Worm (Caenorhabditis elegans) whole organism, mixed stage, embryonic: Measurements from ENCODE around the gene sel-9.

Source experiments
- M03D4.4 ChIP-seq: sonication (generic microtip); optimal IDR thresholded peaks from 2 replicates; lab custom pipeline; 2017; ENCODE audit warnings: mild to moderate bottlenecking, missing genetic modification characterization, missing compliant biosample characterization
- bed-3 ChIP-seq: fragments of 200-800 bp; sonication (Bioruptor generic); optimal IDR thresholded peaks from 3 replicates; lab custom pipeline; 2018; ENCODE audit warnings: mild to moderate bottlenecking, missing genetic modification characterization, moderate library complexity, missing compliant biosample characterization
- blmp-1 ChIP-seq: fragments of 150-350 bp; optimal IDR thresholded peaks from 2 replicates; lab custom pipeline; 2014; ENCODE audit warnings: missing biosample characterization, missing genetic modification characterization
- ceh-43 ChIP-seq: fragments of 200-800 bp; sonication (Bioruptor generic); optimal IDR thresholded peaks from 2 replicates; lab custom pipeline; 2018; ENCODE audit warnings: mild to moderate bottlenecking, missing genetic modification characterization, moderate library complexity, missing compliant biosample characterization
- ceh-83 ChIP-seq: fragments of 200-800 bp; sonication (Bioruptor generic); optimal IDR thresholded peaks from 2 replicates; lab custom pipeline; 2018; ENCODE audit warnings: mild to moderate bottlenecking, missing genetic modification characterization, missing compliant biosample characterization
- ces-1 ChIP-seq: fragments of 150-350 bp; optimal IDR thresholded peaks from 2 replicates; lab custom pipeline; 2014; ENCODE audit warnings: missing biosample characterization, missing genetic modification reagents, missing genetic modification characterization
- cnd-1 ChIP-seq: fragments of 200-800 bp; sonication (Bioruptor generic); optimal IDR thresholded peaks from 2 replicates; lab custom pipeline; 2018; ENCODE audit warnings: mild to moderate bottlenecking, missing genetic modification characterization, missing compliant biosample characterization
- drap-1 ChIP-seq: fragments of 200-800 bp; sonication (Bioruptor generic); optimal IDR thresholded peaks from 3 replicates; lab custom pipeline; 2018; ENCODE audit warnings: mild to moderate bottlenecking, missing genetic modification characterization, missing compliant biosample characterization
- elt-1 ChIP-seq: sonication (generic microtip); optimal IDR thresholded peaks from 2 replicates; lab custom pipeline; 2017; ENCODE audit warnings: missing genetic modification characterization, mild to moderate bottlenecking, missing compliant biosample characterization, antibody characterized with exemption, moderate library complexity, borderline replicate concordance; ENCODE audit not compliant: insufficient read depth
- elt-3 ChIP-seq: fragments of 150-350 bp; optimal IDR thresholded peaks from 2 replicates; lab custom pipeline; 2014; ENCODE audit warnings: missing biosample characterization, missing genetic modification characterization
- ham-2 ChIP-seq: fragments of 200-800 bp; sonication (Bioruptor generic); optimal IDR thresholded peaks from 2 replicates; lab custom pipeline; 2018; ENCODE audit warnings: mild to moderate bottlenecking, missing genetic modification characterization, missing compliant biosample characterization
- hlh-1 ChIP-seq: fragments of 150-350 bp; optimal IDR thresholded peaks from 2 replicates; lab custom pipeline; 2014; ENCODE audit warnings: missing biosample characterization, missing genetic modification reagents, missing genetic modification characterization
- lin-13 ChIP-seq: fragments of 150-350 bp; optimal IDR thresholded peaks from 2 replicates; lab custom pipeline; 2014; ENCODE audit warnings: missing biosample characterization, missing genetic modification characterization
- lin-32 ChIP-seq: fragments of 200-800 bp; sonication (Bioruptor generic); optimal IDR thresholded peaks from 2 replicates; lab custom pipeline; 2018; ENCODE audit warnings: mild to moderate bottlenecking, missing genetic modification characterization, missing compliant biosample characterization
- lsy-2 ChIP-seq: fragments of 150-350 bp; optimal IDR thresholded peaks from 2 replicates; lab custom pipeline; 2014; ENCODE audit warnings: missing biosample characterization, missing genetic modification characterization
- mab-5 ChIP-seq: fragments of 150-350 bp; optimal IDR thresholded peaks from 2 replicates; lab custom pipeline; 2014; ENCODE audit warnings: missing biosample characterization, missing genetic modification characterization
- mep-1 ChIP-seq: fragments of 150-350 bp; optimal IDR thresholded peaks from 2 replicates; lab custom pipeline; 2017; ENCODE audit warnings: missing biosample characterization, missing genetic modification reagents, missing genetic modification characterization, inconsistent platforms
- mls-2 ChIP-seq: sonication (generic microtip); optimal IDR thresholded peaks from 2 replicates; lab custom pipeline; 2016; ENCODE audit warnings: mild to moderate bottlenecking, missing genetic modification characterization, moderate library complexity, missing compliant biosample characterization
- nhr-12 ChIP-seq: fragments of 150-350 bp; optimal IDR thresholded peaks from 2 replicates; lab custom pipeline; 2014; ENCODE audit warnings: missing biosample characterization, missing genetic modification characterization
- nhr-2 ChIP-seq: fragments of 150-350 bp; optimal IDR thresholded peaks from 2 replicates; lab custom pipeline; 2014; ENCODE audit warnings: missing biosample characterization, missing genetic modification characterization
- nhr-237 ChIP-seq: fragments of 150-350 bp; optimal IDR thresholded peaks from 2 replicates; lab custom pipeline; 2014; ENCODE audit warnings: missing biosample characterization, missing genetic modification characterization
- nhr-28 ChIP-seq: fragments of 150-350 bp; optimal IDR thresholded peaks from 2 replicates; lab custom pipeline; 2014; ENCODE audit warnings: missing biosample characterization, missing genetic modification characterization
- nhr-76 ChIP-seq: sonication (generic microtip); optimal IDR thresholded peaks from 2 replicates; lab custom pipeline; 2017; ENCODE audit warnings: missing biosample characterization, missing genetic modification characterization
- pha-4 ChIP-seq: fragments of 150-350 bp; optimal IDR thresholded peaks from 2 replicates; lab custom pipeline; 2018; ENCODE audit warnings: missing biosample characterization, missing genetic modification reagents, missing genetic modification characterization
- sem-2 ChIP-seq: fragments of 200-800 bp; sonication (Bioruptor generic); optimal IDR thresholded peaks from 2 replicates; lab custom pipeline; 2018; ENCODE audit warnings: mild to moderate bottlenecking, missing genetic modification characterization, missing compliant biosample characterization
- snpc-4 ChIP-seq: fragments of 150-350 bp; optimal IDR thresholded peaks from 2 replicates; lab custom pipeline; 2014; ENCODE audit warnings: missing biosample characterization, missing genetic modification characterization
- sptf-1 ChIP-seq: sonication (generic microtip); optimal IDR thresholded peaks from 2 replicates; lab custom pipeline; 2017; ENCODE audit warnings: mild to moderate bottlenecking, missing genetic modification characterization, moderate library complexity, missing compliant biosample characterization
- unc-120 ChIP-seq: sonication (generic microtip); optimal IDR thresholded peaks from 2 replicates; lab custom pipeline; 2017; ENCODE audit warnings: missing genetic modification characterization, missing compliant biosample characterization; ENCODE audit not compliant: poor library complexity, severe bottlenecking
- unc-39 ChIP-seq: fragments of 150-350 bp; optimal IDR thresholded peaks from 2 replicates; lab custom pipeline; 2014; ENCODE audit warnings: missing biosample characterization, missing genetic modification characterization
- unc-62 ChIP-seq: fragments of 150-350 bp; optimal IDR thresholded peaks from 2 replicates; lab custom pipeline; 2014; ENCODE audit warnings: missing biosample characterization, missing genetic modification reagents, missing genetic modification characterization
- zip-8 ChIP-seq: fragments of 150-350 bp; optimal IDR thresholded peaks from 2 replicates; lab custom pipeline; 2014; ENCODE audit warnings: missing biosample characterization, missing genetic modification characterization
- ztf-11 ChIP-seq: fragments of 150-350 bp; optimal IDR thresholded peaks from 2 replicates; lab custom pipeline; 2014; ENCODE audit warnings: missing biosample characterization, missing genetic modification characterization

The sel-9 gene

ce11 chrV:8302522-8302921, at the start of gene sel-9:
sel-9 (minus strand) TSS chrV:8302580.
- TF ChIP-seq mls-2 (tag; lab: Kevin White, UChicago) = no peak
- TF ChIP-seq elt-3 (tag; lab: Kevin White, UChicago) = no peak
- TF ChIP-seq nhr-76 (tag; lab: Kevin White, UChicago) = no peak
- peak; percentile 5 for TF ChIP-seq unc-120 (tag; lab: Kevin White, UChicago)
- peak; percentile 39 for TF ChIP-seq mep-1 (tag; lab: Kevin White, UChicago)
- TF ChIP-seq lsy-2 (tag; lab: Kevin White, UChicago) = peak; percentile 15
- TF ChIP-seq nhr-237 (tag; lab: Kevin White, UChicago) = peak; percentile 35

ce11 chrV:8351371-8351770, 49.0 kb upstream of the sel-9 start, which contains the start of gene srsx-22:
srsx-22 (plus strand) TSS chrV:8351671.
- TF ChIP-seq ces-1 (GFP tag; lab: Kevin White, UChicago) (no peak), unc-39 (no peak), nhr-237 (tag; lab: Kevin White, UChicago) (no peak), lin-32 (GFP tag; lab: Kevin White, UChicago) (no peak), nhr-28 (tag; lab: Kevin White, UChicago) (no peak), blmp-1 (no peak), mep-1 (tag; lab: Kevin White, UChicago) (no peak), ceh-83 (no peak), drap-1 (GFP tag; lab: Kevin White, UChicago) (no peak), mab-5 (no peak), unc-62 (GFP tag; lab: Kevin White, UChicago) (no peak), nhr-12 (tag; lab: Kevin White, UChicago) (no peak), nhr-76 (tag; lab: Kevin White, UChicago) (no peak), ztf-11 (no peak), bed-3 (GFP tag; lab: Kevin White, UChicago) (no peak)

- TF ChIP-seq ceh-83 (no peak), unc-39 (no peak), nhr-2 (no peak), M03D4.4 (no peak), nhr-76 (tag; lab: Kevin White, UChicago) (no peak), blmp-1 (no peak), unc-120 (tag; lab: Kevin White, UChicago) (no peak), sem-2 (GFP tag; lab: Kevin White, UChicago) (no peak), bed-3 (GFP tag; lab: Kevin White, UChicago) (no peak), ztf-11 (no peak), pha-4 (tag; lab: Kevin White, UChicago) (no peak), nhr-237 (tag; lab: Kevin White, UChicago) (no peak), cnd-1 (tag; lab: Kevin White, UChicago) (no peak), mls-2 (tag; lab: Kevin White, UChicago) (no peak), mep-1 (tag; lab: Kevin White, UChicago) (no peak), ces-1 (GFP tag; lab: Kevin White, UChicago) (no peak), nhr-12 (tag; lab: Kevin White, UChicago) (no peak)
Measured at ce11 chrV:8349950-8350349, 47.6 kb upstream of the sel-9 start.

- no peak for TF ChIP-seq ceh-83
- TF ChIP-seq drap-1 (GFP tag; lab: Kevin White, UChicago) = peak; percentile 19
- peak; percentile 9 for TF ChIP-seq hlh-1 (tag; lab: Kevin White, UChicago)
- TF ChIP-seq lin-32 (GFP tag; lab: Kevin White, UChicago) = no peak
- peak; percentile 40 for TF ChIP-seq pha-4 (tag; lab: Kevin White, UChicago)
- TF ChIP-seq sptf-1 (tag; lab: Kevin White, UChicago) = peak; percentile 26
- TF ChIP-seq unc-120 (tag; lab: Kevin White, UChicago) = peak; percentile 23
- TF ChIP-seq ham-2 (GFP tag; lab: Kevin White, UChicago) = no peak
- TF ChIP-seq lin-13 = no peak
- no peak for TF ChIP-seq nhr-76 (tag; lab: Kevin White, UChicago)
- TF ChIP-seq M03D4.4 = peak; percentile 22
- peak; percentile 19 for TF ChIP-seq ces-1 (GFP tag; lab: Kevin White, UChicago)
- peak; percentile 35 for TF ChIP-seq unc-62 (GFP tag; lab: Kevin White, UChicago)
- TF ChIP-seq snpc-4 (tag; lab: Kevin White, UChicago) = no peak
- TF ChIP-seq zip-8 (tag; lab: Kevin White, UChicago) = no peak
- TF ChIP-seq blmp-1 = no peak
- TF ChIP-seq bed-3 (GFP tag; lab: Kevin White, UChicago) = no peak
- TF ChIP-seq mep-1 (tag; lab: Kevin White, UChicago) = peak; percentile 29
- TF ChIP-seq ceh-43 (GFP tag; lab: Kevin White, UChicago) = no peak
- TF ChIP-seq nhr-28 (tag; lab: Kevin White, UChicago) = no peak
- TF ChIP-seq lsy-2 (tag; lab: Kevin White, UChicago) = no peak
- no peak for TF ChIP-seq sem-2 (GFP tag; lab: Kevin White, UChicago)
- no peak for TF ChIP-seq elt-1 (tag; lab: Kevin White, UChicago)
- no peak for TF ChIP-seq unc-39
Measured at ce11 chrV:8348959-8349389, 46.6 kb upstream of the sel-9 start.
